Worm (Caenorhabditis elegans): Measurements from ENCODE around the gene npr-9.

DNA sequence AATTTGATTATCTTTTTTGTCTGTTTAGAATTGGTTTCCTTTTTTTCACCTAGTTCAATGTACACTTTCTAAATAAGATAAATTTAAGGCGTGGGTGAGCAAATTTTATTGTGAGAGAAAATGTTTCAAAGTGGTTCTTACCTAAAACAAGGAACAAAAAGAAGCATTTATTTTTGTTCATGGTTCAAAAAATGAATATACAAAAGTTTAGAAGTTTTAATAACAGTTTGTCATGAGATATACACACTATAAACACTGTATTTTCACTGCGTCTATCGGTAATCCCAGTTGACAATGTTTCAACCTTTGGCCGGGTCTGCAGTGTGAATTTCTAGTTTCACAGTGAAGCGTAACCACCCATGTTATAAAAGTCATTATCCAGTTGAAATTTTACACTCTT, 14.1 kb upstream of the npr-9 start, which contains the start of gene F08G12.11:
- no peak for TF ChIP-seq rnt-1 (tag; optimal IDR thresholded peaks at IDR 0.05)
- TF ChIP-seq ceh-19 (GFP tag; optimal IDR thresholded peaks at IDR 0.05): no peak
- TF ChIP-seq sox-4 (tag; optimal IDR thresholded peaks at IDR 0.05): no peak
- no peak for TF ChIP-seq unc-86 (tag; optimal IDR thresholded peaks at IDR 0.05)
- TF ChIP-seq pat-9 (tag; optimal IDR thresholded peaks at IDR 0.05): no peak
- no peak for TF ChIP-seq hlh-8 (tag; optimal IDR thresholded peaks at IDR 0.05)
- TF ChIP-seq F13H6.1 (tag; optimal IDR thresholded peaks at IDR 0.05): no peak
- no peak for TF ChIP-seq ceh-45 (GFP tag; IDR thresholded peaks at IDR 0.05)

All from whole organism, late embryonic.